Fruit fly (Drosophila melanogaster): Measurements from ENCODE around the gene CG17328.

CG17328 gene

dm6 chr2L:16317777-16318610 is 18.3 kb downstream of the CG17328 start (continued):
- TF ChIP-seq dpn (GFP tag; optimal IDR thresholded peaks at IDR 0.05) (peak; percentile 19 to 39), Blimp-1 (GFP tag; optimal IDR thresholded peaks at IDR 0.05) (no peak), schlank (tag; optimal IDR thresholded peaks at IDR 0.05) (peak; percentile 23), Neu2 (GFP tag; optimal IDR thresholded peaks at IDR 0.05; ENCODE audit: borderline replicate concordance) (no peak), shn (GFP tag; optimal IDR thresholded peaks at IDR 0.05) (no peak), CG12155 (GFP tag; optimal IDR thresholded peaks at IDR 0.05) (peak; percentile 25), CG8089 (GFP tag; optimal IDR thresholded peaks at IDR 0.05) (peak; percentile 8), CG10366 (GFP tag; IDR thresholded peaks at IDR 0.05) (0 out of 2 replicates have a peak, but pooled peaks have one; percentile 10), CG9817 (tag; optimal IDR thresholded peaks at IDR 0.05) (peak; percentile 18), fd64A (GFP tag; optimal IDR thresholded peaks at IDR 0.05) (peak; percentile 39), eve (GFP tag; optimal IDR thresholded peaks at IDR 0.05) (peak in 1 of 2 experiments; percentile 34), CG6689 (GFP tag; IDR thresholded peaks at IDR 0.05) (0 out of 2 replicates have a peak, but pooled peaks have one; percentile 12), bab2 (GFP tag; optimal IDR thresholded peaks at IDR 0.05) (no peak), CG12236 (GFP tag; optimal IDR thresholded peaks at IDR 0.05) (peak; percentile 3), CG18011 (GFP tag; optimal IDR thresholded peaks at IDR 0.05) (peak; percentile 43), salm (tag; optimal IDR thresholded peaks at IDR 0.05) (peak; percentile 19), CG1647 (GFP tag; optimal IDR thresholded peaks at IDR 0.05) (peak; percentile 37), caup (GFP tag; optimal IDR thresholded peaks at IDR 0.05; ENCODE audit: severe bottlenecking) (peak; percentile 84), CG1529 (GFP tag; optimal IDR thresholded peaks at IDR 0.05) (peak; percentile 41), NfI (GFP tag; optimal IDR thresholded peaks at IDR 0.05) (no peak), B-H2 (GFP tag; optimal IDR thresholded peaks at IDR 0.05) (peak; percentile 58), CG18599 (GFP tag; optimal IDR thresholded peaks at IDR 0.05) (peak; percentile 58), ken (GFP tag; IDR thresholded peaks at IDR 0.05) (0 out of 3 replicates have a peak, but pooled peaks have one; percentile 13), CG15269 (tag; optimal IDR thresholded peaks at IDR 0.05) (peak; percentile 43), CG12071 (GFP tag; optimal IDR thresholded peaks at IDR 0.05) (peak; percentile 36)

dm6 chr2L:16319743-16320142 is 20.0 kb downstream of the CG17328 start:
- peak; percentile 22 for TF ChIP-seq Hey (tag; optimal IDR thresholded peaks at IDR 0.05)
- TF ChIP-seq Deaf1 (tag; optimal IDR thresholded peaks at IDR 0.05): peak; percentile 4
- peak; percentile 77 for TF ChIP-seq CG15479 (GFP tag; optimal IDR thresholded peaks at IDR 0.05)
- peak; percentile 18 for TF ChIP-seq caup (GFP tag; optimal IDR thresholded peaks at IDR 0.05; ENCODE audit: severe bottlenecking)
- peak; percentile 90 for TF ChIP-seq mirr (GFP tag; optimal IDR thresholded peaks at IDR 0.05)
- peak; percentile 29 for TF ChIP-seq HmgZ (tag; optimal IDR thresholded peaks at IDR 0.05)
- TF ChIP-seq CG8290 (GFP tag; optimal IDR thresholded peaks at IDR 0.05): no peak
- TF ChIP-seq CG8290 (tag; optimal IDR thresholded peaks at IDR 0.05): peak in 1 of 2 experiments; percentile 32
- TF ChIP-seq chinmo (GFP tag; IDR thresholded peaks at IDR 0.05; ENCODE audit: partially characterized antibody): 0 out of 4 replicates have a peak, but pooled peaks have one; percentile 49
- no peak for TF ChIP-seq NC2α (GFP tag; optimal IDR thresholded peaks at IDR 0.05)
- peak; percentile 99 for TF ChIP-seq sug (tag; optimal IDR thresholded peaks at IDR 0.05)
- TF ChIP-seq Fer1 (GFP tag; optimal IDR thresholded peaks at IDR 0.05): peak; percentile 3
- TF ChIP-seq cwo (GFP tag; optimal IDR thresholded peaks at IDR 0.05): peak; percentile 95
- peak; percentile 34 for TF ChIP-seq sd (tag; optimal IDR thresholded peaks at IDR 0.05)
- TF ChIP-seq row (GFP tag; IDR thresholded peaks at IDR 0.05): no peak
- no peak for TF ChIP-seq Dad (GFP tag; optimal IDR thresholded peaks at IDR 0.05)
- TF ChIP-seq CG2678 (tag; optimal IDR thresholded peaks at IDR 0.05): peak; percentile 32
- peak; percentile 5 for TF ChIP-seq CG3281 (GFP tag; optimal IDR thresholded peaks at IDR 0.05)
- TF ChIP-seq CG34376 (GFP tag; optimal IDR thresholded peaks at IDR 0.05): peak; percentile 69
- peak; percentile 56 for TF ChIP-seq Med (GFP tag)
- TF ChIP-seq CG15514 (GFP tag; optimal IDR thresholded peaks at IDR 0.05): peak; percentile 2
- TF ChIP-seq lab (GFP tag; optimal IDR thresholded peaks at IDR 0.05): peak; percentile 63
- peak; percentile 46; the same call in 1 of the 2 replicates for TF ChIP-seq Atf6 (GFP tag; IDR thresholded peaks at IDR 0.05)
- no peak for TF ChIP-seq inv (GFP tag; IDR thresholded peaks at IDR 0.05; ENCODE audit: partially characterized antibody)

Data from whole organism, embryonic.